Comparison of ENCODE assay signal across 1 fruit fly cellular context in the genomic region with DNA sequence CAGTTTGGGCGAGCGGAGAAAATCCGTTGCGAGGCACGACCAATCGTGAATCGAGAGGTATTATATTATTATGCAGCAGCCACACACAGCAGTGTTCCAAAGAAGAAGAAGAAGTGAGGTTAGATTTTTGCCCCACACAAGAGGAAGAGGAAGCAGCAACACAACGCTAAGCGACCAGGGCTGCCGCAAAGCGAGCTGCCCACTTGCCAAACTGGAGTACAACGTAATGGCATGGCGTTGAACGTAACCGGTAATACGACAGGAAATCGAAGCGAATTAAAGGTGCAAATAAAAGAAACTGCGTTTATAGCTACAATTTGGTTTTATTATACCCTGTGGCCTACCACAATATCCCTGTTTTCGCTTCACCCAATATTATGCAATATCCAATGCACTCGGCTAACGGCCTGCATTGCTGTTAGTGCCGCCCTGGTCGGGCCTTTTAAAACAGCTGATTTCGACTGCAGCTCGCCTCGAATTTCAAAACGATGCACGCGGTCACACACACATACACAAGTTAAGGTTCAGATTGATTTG.
TF ChIP-seq lines count a peak whose summit lies in the region.

No protein-coding gene starts in this region.

TF ChIP-seq in whole organism, embryonic, 481 proteins besides CTCF, POLR2A, EP300 and RAD21 (continued from another document and continues in another):
- TF ChIP-seq slp2 (GFP tag; optimal IDR thresholded peaks at IDR 0.05; lab: Kevin White, UChicago) (peak; percentile 62), zen (tag; optimal IDR thresholded peaks at IDR 0.05; lab: Kevin White, UChicago) (peak; percentile 65), CG6272 (GFP tag; IDR thresholded peaks at IDR 0.05; lab: Robert Waterston, UW) (no peak), Xrp1 (GFP tag; IDR thresholded peaks at IDR 0.05; lab: Robert Waterston, UW) (peak; percentile 86), lbe (GFP tag; optimal IDR thresholded peaks at IDR 0.05; lab: Kevin White, UChicago) (peak; percentile 51), psq (GFP tag; optimal IDR thresholded peaks at IDR 0.05; lab: Kevin White, UChicago) (no peak), Fer2 (tag; optimal IDR thresholded peaks at IDR 0.05; lab: Kevin White, UChicago) (peak; percentile 48), CG4730 (GFP tag; IDR thresholded peaks at IDR 0.05; lab: Robert Waterston, UW) (peak; percentile 61), H2.0 (GFP tag; IDR thresholded peaks at IDR 0.05; lab: Robert Waterston, UW) (peak; percentile 59), Elba2 (GFP tag; optimal IDR thresholded peaks at IDR 0.05; lab: Kevin White, UChicago) (peak; percentile 0), chm (GFP tag; IDR thresholded peaks at IDR 0.05; lab: Robert Waterston, UW) (peak; percentile 78), maf-S (GFP tag; optimal IDR thresholded peaks at IDR 0.05; lab: Kevin White, UChicago) (peak; percentile 85), Hmx (GFP tag; optimal IDR thresholded peaks at IDR 0.05; lab: Kevin White, UChicago) (no peak), Lhr (GFP tag; optimal IDR thresholded peaks at IDR 0.05; lab: Kevin White, UChicago) (peak; percentile 71), CG43689 (GFP tag; IDR thresholded peaks at IDR 0.05; lab: Robert Waterston, UW) (0 out of 2 replicates have a peak, but pooled peaks have one; percentile 41), CG4424 (GFP tag; optimal IDR thresholded peaks at IDR 0.05; lab: Kevin White, UChicago) (peak; percentile 79), dati (GFP tag; IDR thresholded peaks at IDR 0.05; lab: Robert Waterston, UW) (0 out of 2 replicates have a peak, but pooled peaks have one; percentile 16), CG31441 (GFP tag; IDR thresholded peaks at IDR 0.05; lab: Robert Waterston, UW) (peak; percentile 83), Atf-2 (GFP tag; optimal IDR thresholded peaks at IDR 0.05; lab: Kevin White, UChicago) (peak; percentile 65), pb (GFP tag; optimal IDR thresholded peaks at IDR 0.05; lab: Kevin White, UChicago) (peak; percentile 65), HLHmδ (GFP tag; optimal IDR thresholded peaks at IDR 0.05; lab: Kevin White, UChicago) (peak; percentile 33), CG11085 (GFP tag; IDR thresholded peaks at IDR 0.05; lab: Robert Waterston, UW) (peak; percentile 58; the same call in 1 of the 2 replicates), toy (GFP tag; IDR thresholded peaks at IDR 0.05; lab: Robert Waterston, UW) (peak; percentile 39; the same call in 1 of the 2 replicates), CG9932 (GFP tag; IDR thresholded peaks at IDR 0.05; lab: Robert Waterston, UW) (peak; percentile 61), corto (GFP tag; optimal IDR thresholded peaks at IDR 0.05; lab: Kevin White, UChicago) (no peak), CG13894 (tag; optimal IDR thresholded peaks at IDR 0.05; lab: Kevin White, UChicago) (peak; percentile 76), HHEX (GFP tag; optimal IDR thresholded peaks at IDR 0.05; lab: Kevin White, UChicago) (peak; percentile 82), CG10267 (tag; optimal IDR thresholded peaks at IDR 0.05; lab: Kevin White, UChicago) (peak; percentile 73), br (optimal IDR thresholded peaks at IDR 0.05; lab: Kevin White, UChicago) (no peak), ro (GFP tag; IDR thresholded peaks at IDR 0.05; lab: Robert Waterston, UW) (no peak; the same call in 1 of the 2 replicates), bbx (GFP tag; IDR thresholded peaks at IDR 0.05; lab: Robert Waterston, UW; ENCODE audit: partially characterized antibody) (peak; percentile 50; the same call in 1 of the 2 replicates), CG3838 (GFP tag; optimal IDR thresholded peaks at IDR 0.05; lab: Kevin White, UChicago) (peak; percentile 24), nerfin-2 (GFP tag; IDR thresholded peaks at IDR 0.05; lab: Robert Waterston, UW; ENCODE audit: partially characterized antibody) (no peak), Stat92E (GFP tag; optimal IDR thresholded peaks at IDR 0.05; lab: Kevin White, UChicago) (no peak), Dip3 (GFP tag; optimal IDR thresholded peaks at IDR 0.05; lab: Kevin White, UChicago) (peak; percentile 57), CG12659 (GFP tag; optimal IDR thresholded peaks at IDR 0.05; lab: Kevin White, UChicago) (peak; percentile 78), CG18764 (GFP tag; optimal IDR thresholded peaks at IDR 0.05; lab: Kevin White, UChicago) (peak; percentile 73), salm (tag; optimal IDR thresholded peaks at IDR 0.05; lab: Kevin White, UChicago) (peak; percentile 36), CG33213 (GFP tag; optimal IDR thresholded peaks at IDR 0.05; lab: Kevin White, UChicago) (peak; percentile 45), Nf-YA (GFP tag; IDR thresholded peaks at IDR 0.05; lab: Robert Waterston, UW) (no peak), Med (GFP tag; lab: Kevin White, UChicago) (peak; percentile 94), wor (GFP tag; IDR thresholded peaks at IDR 0.05; lab: Robert Waterston, UW) (no peak), z (GFP tag; IDR thresholded peaks at IDR 0.05; lab: Robert Waterston, UW) (no peak), CG13424 (tag; optimal IDR thresholded peaks at IDR 0.05; lab: Kevin White, UChicago) (peak; percentile 78), GATAe (GFP tag; conservative IDR thresholded peaks at IDR 0.05; lab: Robert Waterston, UW) (no peak), lmd (GFP tag; IDR thresholded peaks at IDR 0.05; lab: Robert Waterston, UW) (peak; percentile 78), HmgD (GFP tag; optimal IDR thresholded peaks at IDR 0.05; lab: Kevin White, UChicago) (peak; percentile 60), ken (GFP tag; IDR thresholded peaks at IDR 0.05; lab: Robert Waterston, UW) (0 out of 3 replicates have a peak, but pooled peaks have one; percentile 51), Jarid2 (GFP tag; optimal IDR thresholded peaks at IDR 0.05; lab: Kevin White, UChicago) (peak; percentile 70), mld (GFP tag; IDR thresholded peaks at IDR 0.05; lab: Robert Waterston, UW; ENCODE audit: partially characterized antibody) (no peak), CG2875 (GFP tag; optimal IDR thresholded peaks at IDR 0.05; lab: Kevin White, UChicago) (peak; percentile 64), CG14860 (GFP tag; IDR thresholded peaks at IDR 0.05; lab: Robert Waterston, UW; ENCODE audit: partially characterized antibody) (no peak), CHES-1-like (GFP tag; optimal IDR thresholded peaks at IDR 0.05; lab: Kevin White, UChicago) (peak; percentile 85), CG11456 (GFP tag; IDR thresholded peaks at IDR 0.05; lab: Robert Waterston, UW) (peak; percentile 74; the same call in 2 of the 3 replicates), CG16863 (GFP tag; optimal IDR thresholded peaks at IDR 0.05; lab: Kevin White, UChicago) (peak; percentile 64), unpg (GFP tag; optimal IDR thresholded peaks at IDR 0.05; lab: Kevin White, UChicago) (peak; percentile 75), Taf1 (GFP tag; IDR thresholded peaks at IDR 0.05; lab: Robert Waterston, UW) (no peak), Hmr (GFP tag; optimal IDR thresholded peaks at IDR 0.05; lab: Kevin White, UChicago) (peak; percentile 82), BtbVII (GFP tag; optimal IDR thresholded peaks at IDR 0.05; lab: Kevin White, UChicago) (no peak), crp (GFP tag; optimal IDR thresholded peaks at IDR 0.05; lab: Kevin White, UChicago) (peak; percentile 73 to 93), sens-2 (GFP tag; IDR thresholded peaks at IDR 0.05; lab: Robert Waterston, UW) (peak; percentile 44; the same call in 1 of the 2 replicates), Hey (tag; optimal IDR thresholded peaks at IDR 0.05; lab: Kevin White, UChicago) (peak; percentile 59), tll (GFP tag; optimal IDR thresholded peaks at IDR 0.05; lab: Kevin White, UChicago) (no peak), org-1 (GFP tag; optimal IDR thresholded peaks at IDR 0.05; lab: Kevin White, UChicago) (peak; percentile 60), CG3726 (GFP tag; IDR thresholded peaks at IDR 0.05; lab: Robert Waterston, UW) (peak; percentile 67; the same call in 1 of the 3 replicates), CG4707 (GFP tag; optimal IDR thresholded peaks at IDR 0.05; lab: Kevin White, UChicago) (no peak), Bdp1 (GFP tag; optimal IDR thresholded peaks at IDR 0.05; lab: Kevin White, UChicago) (peak; percentile 65), CG2120 (GFP tag; optimal IDR thresholded peaks at IDR 0.05; lab: Kevin White, UChicago) (peak; percentile 63), slou (GFP tag; optimal IDR thresholded peaks at IDR 0.05; lab: Kevin White, UChicago) (peak; percentile 50), NK7.1 (GFP tag; optimal IDR thresholded peaks at IDR 0.05; lab: Kevin White, UChicago) (peak; percentile 74), CG18262 (tag; optimal IDR thresholded peaks at IDR 0.05; lab: Kevin White, UChicago) (peak; percentile 77), B-H1 (GFP tag; IDR thresholded peaks at IDR 0.05; lab: Robert Waterston, UW) (peak; percentile 58; the same call in 2 of the 3 replicates), jumu (GFP tag; optimal IDR thresholded peaks at IDR 0.05; lab: Kevin White, UChicago) (peak; percentile 78), onecut (GFP tag; IDR thresholded peaks at IDR 0.05; lab: Robert Waterston, UW) (peak; percentile 61), Poxn (GFP tag; IDR thresholded peaks at IDR 0.05; lab: Robert Waterston, UW) (peak; percentile 42; the same call in 1 of the 2 replicates), CG17359 (tag; optimal IDR thresholded peaks at IDR 0.05; lab: Kevin White, UChicago) (peak; percentile 49), CG4360 (GFP tag; IDR thresholded peaks at IDR 0.05; lab: Robert Waterston, UW) (no peak), CG7372 (GFP tag; IDR thresholded peaks at IDR 0.05; lab: Robert Waterston, UW) (peak; percentile 68), Ets65A (GFP tag; lab: Kevin White, UChicago) (peak; percentile 96), CG7928 (GFP tag; optimal IDR thresholded peaks at IDR 0.05; lab: Kevin White, UChicago) (peak; percentile 99), ase (GFP tag; IDR thresholded peaks at IDR 0.05; lab: Robert Waterston, UW) (no peak), CG31224 (GFP tag; IDR thresholded peaks at IDR 0.05; lab: Robert Waterston, UW) (peak; percentile 33; the same call in 1 of the 2 replicates), CG3281 (GFP tag; optimal IDR thresholded peaks at IDR 0.05; lab: Kevin White, UChicago) (peak; percentile 90), Abd-B (GFP tag; optimal IDR thresholded peaks at IDR 0.05; lab: Kevin White, UChicago) (peak; percentile 68), croc (GFP tag; conservative IDR thresholded peaks at IDR 0.05; lab: Robert Waterston, UW) (peak; percentile 55; the same call in 2 of the 3 replicates), CG14965 (GFP tag; optimal IDR thresholded peaks at IDR 0.05; lab: Kevin White, UChicago; ENCODE audit: borderline replicate concordance) (peak; percentile 20), ham (GFP tag; IDR thresholded peaks at IDR 0.05; lab: Robert Waterston, UW) (0 out of 2 replicates have a peak, but pooled peaks have one; percentile 38), CG1647 (GFP tag; optimal IDR thresholded peaks at IDR 0.05; lab: Kevin White, UChicago) (peak; percentile 61), gsb (GFP tag; IDR thresholded peaks at IDR 0.05; lab: Robert Waterston, UW) (0 out of 2 replicates have a peak, but pooled peaks have one; percentile 34), Hsf (GFP tag; optimal IDR thresholded peaks at IDR 0.05; lab: Kevin White, UChicago) (peak; percentile 73), Mad (GFP tag; optimal IDR thresholded peaks at IDR 0.05; lab: Kevin White, UChicago) (peak; percentile 27), Ravus (GFP tag; IDR thresholded peaks at IDR 0.05; lab: Robert Waterston, UW) (no peak), tx (GFP tag; optimal IDR thresholded peaks at IDR 0.05; lab: Kevin White, UChicago) (peak; percentile 51), az2 (GFP tag; optimal IDR thresholded peaks at IDR 0.05; lab: Kevin White, UChicago) (peak; percentile 74), CG6654 (GFP tag; optimal IDR thresholded peaks at IDR 0.05; lab: Kevin White, UChicago) (peak; percentile 47), CG32532 (GFP tag; IDR thresholded peaks at IDR 0.05; lab: Robert Waterston, UW) (peak; percentile 69), Sox102F (GFP tag; optimal IDR thresholded peaks at IDR 0.05; lab: Kevin White, UChicago) (peak; percentile 59), lilli (GFP tag; optimal IDR thresholded peaks at IDR 0.05; lab: Kevin White, UChicago) (peak; percentile 81), CG9727 (GFP tag; optimal IDR thresholded peaks at IDR 0.05; lab: Kevin White, UChicago) (peak; percentile 83), ab (GFP tag; optimal IDR thresholded peaks at IDR 0.05; lab: Kevin White, UChicago) (peak; percentile 52), Ptx1 (GFP tag; IDR thresholded peaks at IDR 0.05; lab: Robert Waterston, UW) (peak; percentile 74), vfl (GFP tag; optimal IDR thresholded peaks at IDR 0.05; lab: Kevin White, UChicago) (peak; percentile 64), chn (GFP tag; optimal IDR thresholded peaks at IDR 0.05; lab: Kevin White, UChicago) (peak; percentile 85), ap (GFP tag; IDR thresholded peaks at IDR 0.05; lab: Robert Waterston, UW) (peak; percentile 45), fd96Cb (tag; optimal IDR thresholded peaks at IDR 0.05; lab: Kevin White, UChicago) (peak; percentile 53), phol (tag; optimal IDR thresholded peaks at IDR 0.05; lab: Kevin White, UChicago) (peak; percentile 87), dmrt11E (tag; optimal IDR thresholded peaks at IDR 0.05; lab: Kevin White, UChicago) (peak; percentile 79), CG7786 (GFP tag; optimal IDR thresholded peaks at IDR 0.05; lab: Kevin White, UChicago) (peak; percentile 73), CG9437 (GFP tag; optimal IDR thresholded peaks at IDR 0.05; lab: Kevin White, UChicago) (peak; percentile 100), usp (GFP tag; optimal IDR thresholded peaks at IDR 0.05; lab: Kevin White, UChicago) (no peak), bowl (GFP tag; IDR thresholded peaks at IDR 0.05; lab: Robert Waterston, UW) (0 out of 2 replicates have a peak, but pooled peaks have one; percentile 38), Opbp (GFP tag; IDR thresholded peaks at IDR 0.05; lab: Robert Waterston, UW; ENCODE audit: partially characterized antibody) (0 out of 3 replicates have a peak, but pooled peaks have one; percentile 42), Dfd (GFP tag; optimal IDR thresholded peaks at IDR 0.05; lab: Kevin White, UChicago) (no peak), Sry-β (GFP tag; optimal IDR thresholded peaks at IDR 0.05; lab: Kevin White, UChicago) (no peak), tin (GFP tag; optimal IDR thresholded peaks at IDR 0.05; lab: Kevin White, UChicago) (peak; percentile 68), CG15601 (tag; optimal IDR thresholded peaks at IDR 0.05; lab: Kevin White, UChicago) (peak; percentile 78), zfh1 (GFP tag; IDR thresholded peaks at IDR 0.05; lab: Robert Waterston, UW) (peak; percentile 79), Mes4 (GFP tag; optimal IDR thresholded peaks at IDR 0.05; lab: Kevin White, UChicago) (peak; percentile 81), Hand (GFP tag; optimal IDR thresholded peaks at IDR 0.05; lab: Kevin White, UChicago) (peak; percentile 63), CG2712 (tag; optimal IDR thresholded peaks at IDR 0.05; lab: Kevin White, UChicago) (peak; percentile 79), MTF-1 (GFP tag; optimal IDR thresholded peaks at IDR 0.05; lab: Kevin White, UChicago; ENCODE audit: borderline replicate concordance) (peak; percentile 52)
